Fruit fly (Drosophila melanogaster): ENCODE measurements around the gene RIOK1.

Gene RIOK1

DNA sequence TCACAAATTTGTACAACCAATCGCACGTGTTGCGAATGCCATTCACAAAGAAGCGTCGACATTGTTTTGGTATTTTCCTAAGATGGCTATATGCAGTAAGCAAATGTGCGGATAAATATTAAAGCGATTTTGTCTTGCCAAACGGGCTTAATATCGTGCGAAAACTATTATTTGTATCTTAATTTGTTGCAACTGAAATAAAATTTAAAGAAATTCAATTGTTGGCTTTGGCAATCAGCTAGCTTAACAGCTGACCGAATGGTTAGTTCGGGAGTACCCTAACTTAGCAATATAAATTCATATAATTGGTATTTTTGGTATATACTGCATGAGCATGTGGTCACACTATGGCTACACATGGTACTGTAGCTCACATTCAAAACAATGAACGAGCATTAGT, at the start of gene RIOK1, which contains the start of gene Polr3H (continued):
- peak; percentile 80 for TF ChIP-seq HLH54F (GFP tag; optimal IDR thresholded peaks at IDR 0.05)
- no peak for TF ChIP-seq prd (optimal IDR thresholded peaks at IDR 0.05)
- TF ChIP-seq prd (GFP tag; IDR thresholded peaks at IDR 0.05) = peak; percentile 67
- TF ChIP-seq CG10366 (GFP tag; IDR thresholded peaks at IDR 0.05) = peak; percentile 67
- TF ChIP-seq Xbp1 (GFP tag; optimal IDR thresholded peaks at IDR 0.05) = peak; percentile 79
- TF ChIP-seq Six4 (GFP tag; optimal IDR thresholded peaks at IDR 0.05) = peak; percentile 36
- peak; percentile 82 for TF ChIP-seq CG9797 (GFP tag; optimal IDR thresholded peaks at IDR 0.05)
- TF ChIP-seq Oli (tag; optimal IDR thresholded peaks at IDR 0.05) = no peak
- peak; percentile 73 for TF ChIP-seq Sin3A (optimal IDR thresholded peaks at IDR 0.05)
- no peak for TF ChIP-seq toy (GFP tag; IDR thresholded peaks at IDR 0.05)
- no peak for TF ChIP-seq vnd (GFP tag; IDR thresholded peaks at IDR 0.05; ENCODE audit: partially characterized antibody)
- no peak for TF ChIP-seq grau (tag; optimal IDR thresholded peaks at IDR 0.05)
- TF ChIP-seq Dp (GFP tag; optimal IDR thresholded peaks at IDR 0.05) = peak; percentile 56
- no peak for TF ChIP-seq CG11504 (tag; optimal IDR thresholded peaks at IDR 0.05)
- TF ChIP-seq CG14667 (GFP tag; IDR thresholded peaks at IDR 0.05) = no peak; the same call in 1 of the 2 replicates
- TF ChIP-seq CG18599 (GFP tag; optimal IDR thresholded peaks at IDR 0.05) = no peak
- no peak for TF ChIP-seq CG12104 (GFP tag; optimal IDR thresholded peaks at IDR 0.05)
- TF ChIP-seq slou (GFP tag; optimal IDR thresholded peaks at IDR 0.05) = no peak
- TF ChIP-seq fru (optimal IDR thresholded peaks at IDR 0.05) = no peak
- TF ChIP-seq CG16815 (GFP tag; optimal IDR thresholded peaks at IDR 0.05) = no peak
- TF ChIP-seq CG15514 (GFP tag; optimal IDR thresholded peaks at IDR 0.05) = peak; percentile 71
- TF ChIP-seq Rfx (GFP tag; IDR thresholded peaks at IDR 0.05) = peak; percentile 72
- no peak for TF ChIP-seq bowl (GFP tag; IDR thresholded peaks at IDR 0.05)
- peak; percentile 54; the same call in 1 of the 2 replicates for TF ChIP-seq CG7372 (GFP tag; IDR thresholded peaks at IDR 0.05)
- peak; percentile 49; the same call in 1 of the 2 replicates for TF ChIP-seq esg (GFP tag; conservative IDR thresholded peaks at IDR 0.05)
- TF ChIP-seq z (GFP tag; IDR thresholded peaks at IDR 0.05) = no peak
- TF ChIP-seq CG6689 (GFP tag; IDR thresholded peaks at IDR 0.05) = peak; percentile 58
- peak; percentile 60 for TF ChIP-seq CG3995 (GFP tag; optimal IDR thresholded peaks at IDR 0.05)
- peak; percentile 63 for TF ChIP-seq Hr3 (GFP tag; optimal IDR thresholded peaks at IDR 0.05)
- peak; percentile 40 for TF ChIP-seq CG8089 (GFP tag; optimal IDR thresholded peaks at IDR 0.05)
- TF ChIP-seq CG13894 (tag; optimal IDR thresholded peaks at IDR 0.05) = no peak
- TF ChIP-seq Lpt (GFP tag; optimal IDR thresholded peaks at IDR 0.05) = no peak
- peak; percentile 59; the same call in 1 of the 3 replicates for TF ChIP-seq CG11695 (GFP tag; IDR thresholded peaks at IDR 0.05)
- no peak for TF ChIP-seq CG6765 (GFP tag; optimal IDR thresholded peaks at IDR 0.05)
- peak; percentile 23 for TF ChIP-seq CG33557 (GFP tag; optimal IDR thresholded peaks at IDR 0.05)
- no peak for TF ChIP-seq jigr1 (GFP tag; IDR thresholded peaks at IDR 0.05)
- peak; percentile 52 for TF ChIP-seq Dad (GFP tag; optimal IDR thresholded peaks at IDR 0.05)
- peak; percentile 51; the same call in 1 of the 3 replicates for TF ChIP-seq Dbx (GFP tag; IDR thresholded peaks at IDR 0.05)
- TF ChIP-seq NFAT (GFP tag; IDR thresholded peaks at IDR 0.05) = peak; percentile 40; the same call in 1 of the 2 replicates
- TF ChIP-seq Trl (optimal IDR thresholded peaks at IDR 0.05) = no peak
- TF ChIP-seq Trl (GFP tag; optimal IDR thresholded peaks at IDR 0.05) = peak; percentile 59
- TF ChIP-seq h (optimal IDR thresholded peaks at IDR 0.05) = no peak
- TF ChIP-seq Med (GFP tag) = peak; percentile 97
- peak; percentile 83 for TF ChIP-seq ems (GFP tag; optimal IDR thresholded peaks at IDR 0.05)
- peak; percentile 69 for TF ChIP-seq CG10267 (tag; optimal IDR thresholded peaks at IDR 0.05)
- peak; percentile 41 for TF ChIP-seq cato (GFP tag; optimal IDR thresholded peaks at IDR 0.05; ENCODE audit: borderline replicate concordance)
- TF ChIP-seq CG17385 (GFP tag; optimal IDR thresholded peaks at IDR 0.05) = peak; percentile 42
- TF ChIP-seq CG11456 (GFP tag; IDR thresholded peaks at IDR 0.05) = peak; percentile 55; the same call in 1 of the 3 replicates
- peak; percentile 28; the same call in 1 of the 2 replicates for TF ChIP-seq sob (GFP tag; IDR thresholded peaks at IDR 0.05)
- no peak for TF ChIP-seq Blimp-1 (GFP tag; optimal IDR thresholded peaks at IDR 0.05)
- no peak for TF ChIP-seq Mrtf (GFP tag; IDR thresholded peaks at IDR 0.05)
- TF ChIP-seq HmgD (GFP tag; optimal IDR thresholded peaks at IDR 0.05) = no peak
- TF ChIP-seq CG31388 (GFP tag; optimal IDR thresholded peaks at IDR 0.05) = peak; percentile 54
